Worm (Caenorhabditis elegans) whole organism, L4/young adult: ENCODE measurements around the gene cyp-13A8.

Source experiments
- dao-5 ChIP-seq: sonication (generic microtip); optimal IDR thresholded peaks from 2 replicates; lab custom pipeline; 2016; ENCODE audit warnings: missing genotype, missing genetic modification characterization, moderate library complexity, missing compliant biosample characterization
- him-1 ChIP-seq: sonication (generic microtip); optimal IDR thresholded peaks from 2 replicates; lab custom pipeline; 2016; ENCODE audit warnings: missing genotype, missing genetic modification reagents, missing genetic modification characterization, missing compliant biosample characterization

DNA sequence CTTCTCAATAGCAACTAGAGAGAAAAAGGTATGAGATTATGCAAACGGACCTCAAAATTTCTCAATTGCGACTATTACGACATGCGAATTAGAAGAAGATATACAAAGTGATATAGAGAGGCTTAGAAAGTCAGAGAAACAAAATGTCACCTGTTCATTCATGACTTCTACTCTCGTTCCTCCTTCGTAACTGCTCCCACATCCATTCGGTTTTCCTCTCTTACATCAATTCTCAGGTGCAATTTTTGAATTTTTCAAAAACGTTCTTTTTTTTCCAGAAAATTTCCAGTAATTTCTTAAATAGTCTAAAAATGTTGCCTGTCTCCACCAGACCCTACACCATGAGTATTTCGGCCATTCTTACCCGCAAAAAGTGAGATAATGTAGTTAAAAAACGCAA is 42.7 kb downstream of the cyp-13A8 start:
- TF ChIP-seq dao-5 (tag; lab: Kevin White, UChicago) (no peak), him-1 (tag; lab: Kevin White, UChicago) (no peak)
